Worm (Caenorhabditis elegans): Measurements from ENCODE around the gene T10D4.1.

The T10D4.1 gene

ce11 chrII:3149521-3150190 lies at the start of gene T10D4.1, which contains the start of gene T10D4.11:
TSS of gene T10D4.1 (plus strand) at chrII:3150140.
TSS of gene T10D4.11 (minus strand) at chrII:3149621.
- TF ChIP-seq attf-4 (tag; optimal IDR thresholded peaks at IDR 0.05), result no peak
- TF ChIP-seq php-3 (GFP tag; IDR thresholded peaks at IDR 0.05), result no peak
- TF ChIP-seq gei-8 (GFP tag; optimal IDR thresholded peaks at IDR 0.05), result no peak
- no peak for TF ChIP-seq nhr-48 (tag; optimal IDR thresholded peaks at IDR 0.05)
- TF ChIP-seq lsy-2 (tag; optimal IDR thresholded peaks at IDR 0.05), result no peak
- no peak for TF ChIP-seq mdt-29 (GFP tag; IDR thresholded peaks at IDR 0.05)
- TF ChIP-seq F10B5.3 (tag; optimal IDR thresholded peaks at IDR 0.05), result no peak
- peak; percentile 3 for TF ChIP-seq aha-1 (tag)

ce11 chrII:3100546-3100945 lies 49.4 kb upstream of the T10D4.1 start, which contains the start of gene srg-24:
TSS of gene srg-24 (minus strand) at chrII:3100646.
- no peak for TF ChIP-seq unc-62 (GFP tag; optimal IDR thresholded peaks at IDR 0.05 in 1 of 2)
- TF ChIP-seq unc-62 (tag; optimal IDR thresholded peaks at IDR 0.05), result no peak
- TF ChIP-seq tag-97 (GFP tag; IDR thresholded peaks at IDR 0.05), result no peak
- TF ChIP-seq fos-1 (tag; optimal IDR thresholded peaks at IDR 0.05), result no peak
- no peak for TF ChIP-seq ztf-7 (tag; optimal IDR thresholded peaks at IDR 0.05)
- TF ChIP-seq hif-1 (tag; optimal IDR thresholded peaks at IDR 0.05), result no peak
- TF ChIP-seq F26F4.8 (GFP tag; conservative IDR thresholded peaks at IDR 0.05), result no peak
- no peak for TF ChIP-seq rbr-2 (tag; optimal IDR thresholded peaks at IDR 0.05)
- no peak for TF ChIP-seq ceh-32 (tag; optimal IDR thresholded peaks at IDR 0.05; ENCODE audit: poor library complexity)
- TF ChIP-seq ZK337.2 (GFP tag; IDR thresholded peaks at IDR 0.05), result no peak
- no peak for TF ChIP-seq dpl-1 (GFP tag; optimal IDR thresholded peaks at IDR 0.05)
- no peak for TF ChIP-seq ceh-28 (tag; optimal IDR thresholded peaks at IDR 0.05)
- no peak for TF ChIP-seq cey-2 (tag; optimal IDR thresholded peaks at IDR 0.05; ENCODE audit: borderline replicate concordance, insufficient read depth)

ce11 chrII:3102018-3102417 lies 47.9 kb upstream of the T10D4.1 start, which contains the start of gene clec-121:
TSS of gene clec-121 (plus strand) at chrII:3102318.
- TF ChIP-seq php-3 (GFP tag; IDR thresholded peaks at IDR 0.05) (no peak), hif-1 (tag; optimal IDR thresholded peaks at IDR 0.05) (no peak), zip-2 (tag; optimal IDR thresholded peaks at IDR 0.05) (no peak), nhr-11 (tag; optimal IDR thresholded peaks at IDR 0.05) (no peak), lin-13 (GFP tag; optimal IDR thresholded peaks at IDR 0.05) (no peak), tag-97 (GFP tag; IDR thresholded peaks at IDR 0.05) (no peak), snpc-1.2 (GFP tag; IDR thresholded peaks at IDR 0.05) (no peak), mdl-1 (tag; optimal IDR thresholded peaks at IDR 0.05) (no peak), nhr-102 (tag; optimal IDR thresholded peaks at IDR 0.05) (no peak), nhr-25 (tag; optimal IDR thresholded peaks at IDR 0.05; ENCODE audit: borderline replicate concordance, insufficient read depth) (no peak), lin-38 (GFP tag; IDR thresholded peaks at IDR 0.05) (no peak), dmd-6 (GFP tag; IDR thresholded peaks at IDR 0.05) (no peak), Y5F2A.4 (GFP tag; optimal IDR thresholded peaks at IDR 0.05) (no peak), rbr-2 (tag; optimal IDR thresholded peaks at IDR 0.05) (no peak), nhr-28 (tag; optimal IDR thresholded peaks at IDR 0.05) (no peak), unc-130 (GFP tag; optimal IDR thresholded peaks at IDR 0.05) (no peak)

- TF ChIP-seq ces-1 (GFP tag; optimal IDR thresholded peaks at IDR 0.05) (no peak), nhr-48 (tag; optimal IDR thresholded peaks at IDR 0.05) (no peak), nhr-102 (tag; optimal IDR thresholded peaks at IDR 0.05) (no peak), ceh-32 (tag; optimal IDR thresholded peaks at IDR 0.05; ENCODE audit: poor library complexity) (no peak), ceh-28 (tag; optimal IDR thresholded peaks at IDR 0.05) (no peak), zag-1 (tag; optimal IDR thresholded peaks at IDR 0.05) (no peak), arid-1 (GFP tag; conservative IDR thresholded peaks at IDR 0.05) (no peak)
Observed at ce11 chrII:3105765-3106164, 44.2 kb upstream of the T10D4.1 start, which contains the start of gene clec-122. TSS of gene clec-122 (plus strand) at chrII:3106065.
